Worm (Caenorhabditis elegans) whole organism, young adult: ENCODE measurements around the gene ZC416.2.

ENCODE experiments used
- pbrm-1 ChIP-seq: fragments of 200-800 bp; sonication (Bioruptor generic); IDR thresholded peaks from 2 replicates; pipeline ENCODE4 v1.3.6; 2022; ENCODE audit warnings: missing genetic modification reagents, missing genetic modification characterization, missing compliant biosample characterization
- pha-4 ChIP-seq: fragments of 150-350 bp; sonication (generic microtip); optimal IDR thresholded peaks from 2 replicates; lab custom pipeline; 2014; ENCODE audit warnings: missing biosample characterization, missing genetic modification reagents, missing genetic modification characterization
- rpc-1 ChIP-seq, 2 experiments: fragments of 150-350 bp in 1 of 2; sonication (generic microtip) in 1 of 2; optimal IDR thresholded peaks; 2 replicates each; lab custom pipeline; 2014 to 2018; ENCODE audit warnings: missing biosample characterization in 1 of 2, missing genetic modification characterization in 1 of 2, missing genetic modification reagents in 1 of 2, missing genotype in 1 of 2
- sea-2 ChIP-seq: fragments of 200-800 bp; sonication (Bioruptor generic); IDR thresholded peaks from 2 replicates; pipeline ENCODE4 v1.3.6; 2022; ENCODE audit warnings: missing genetic modification characterization, missing compliant biosample characterization
- ztf-28 ChIP-seq: fragments of 200-800 bp; sonication (Bioruptor generic); IDR thresholded peaks from 2 replicates; pipeline ENCODE4 v1.3.6; 2022; ENCODE audit warnings: missing genetic modification reagents, missing genetic modification characterization, missing compliant biosample characterization

- TF ChIP-seq ztf-28 (GFP tag; lab: Robert Waterston, UW) (no peak), sea-2 (GFP tag; lab: Robert Waterston, UW) (no peak), rpc-1 (optimal IDR thresholded peaks at IDR 0.05; lab: Kevin White, UChicago) (no peak), rpc-1 (tag; optimal IDR thresholded peaks at IDR 0.05; lab: Kevin White, UChicago) (no peak), pha-4 (tag; lab: Kevin White, UChicago) (no peak), pbrm-1 (GFP tag; lab: Robert Waterston, UW) (no peak)
These were observed 20.3 kb upstream of the ZC416.2 start, which contains the start of gene ltah-1.2 for ce11 chrIV:3613022-3613605.
